Fruit fly (Drosophila melanogaster) whole organism, prepupa: ENCODE results near the gene t.

Source experiments
- CG10631 ChIP-seq: fragments of 200-800 bp; sonication (Bioruptor generic); optimal IDR thresholded peaks from 2 replicates; lab custom pipeline; 2016; ENCODE audit warnings: missing biosample characterization, missing genetic modification characterization
- CG1621 ChIP-seq: fragments of 200-800 bp; sonication (Bioruptor generic); optimal IDR thresholded peaks from 3 replicates; lab custom pipeline; 2018; ENCODE audit warnings: missing biosample characterization, mild to moderate bottlenecking, missing genetic modification characterization
- CG31627 ChIP-seq: fragments of 200-800 bp; sonication (Bioruptor generic); optimal IDR thresholded peaks from 3 replicates; lab custom pipeline; 2016; ENCODE audit warnings: missing biosample characterization, missing genetic modification characterization
- CG32006 ChIP-seq: fragments of 200-800 bp; sonication (Bioruptor generic); optimal IDR thresholded peaks from 3 replicates; lab custom pipeline; 2017; ENCODE audit warnings: missing biosample characterization, mild to moderate bottlenecking, missing genetic modification characterization
- CG6792 ChIP-seq: fragments of 200-800 bp; sonication (Bioruptor generic); optimal IDR thresholded peaks from 3 replicates; lab custom pipeline; 2016; ENCODE audit warnings: missing biosample characterization, missing genetic modification characterization
- Eip78C ChIP-seq: fragments of 200-800 bp; sonication (Bioruptor generic); peaks from one replicate; lab custom pipeline; 2016; ENCODE audit warnings: missing biosample characterization, missing genetic modification characterization
- Met ChIP-seq: fragments of 200-800 bp; sonication (Bioruptor generic); optimal IDR thresholded peaks from 3 replicates; lab custom pipeline; 2016; ENCODE audit warnings: missing biosample characterization, missing genetic modification characterization
- achi ChIP-seq: fragments of 200-800 bp; sonication (Bioruptor generic); optimal IDR thresholded peaks from 3 replicates; lab custom pipeline; 2016; ENCODE audit warnings: missing biosample characterization, missing genetic modification characterization
- cyc ChIP-seq: fragments of 200-800 bp; sonication (Bioruptor generic); optimal IDR thresholded peaks from 3 replicates; lab custom pipeline; 2016; ENCODE audit warnings: missing biosample characterization, missing genetic modification characterization
- fd85E ChIP-seq: fragments of 200-800 bp; sonication (Bioruptor generic); optimal IDR thresholded peaks from 3 replicates; lab custom pipeline; 2016; ENCODE audit warnings: missing biosample characterization, missing genetic modification characterization
- spab ChIP-seq: fragments of 200-800 bp; sonication (Bioruptor generic); optimal IDR thresholded peaks from 2 replicates; lab custom pipeline; 2017; ENCODE audit warnings: missing biosample characterization, mild to moderate bottlenecking, missing genetic modification characterization, missing genetic modification reagents

DNA sequence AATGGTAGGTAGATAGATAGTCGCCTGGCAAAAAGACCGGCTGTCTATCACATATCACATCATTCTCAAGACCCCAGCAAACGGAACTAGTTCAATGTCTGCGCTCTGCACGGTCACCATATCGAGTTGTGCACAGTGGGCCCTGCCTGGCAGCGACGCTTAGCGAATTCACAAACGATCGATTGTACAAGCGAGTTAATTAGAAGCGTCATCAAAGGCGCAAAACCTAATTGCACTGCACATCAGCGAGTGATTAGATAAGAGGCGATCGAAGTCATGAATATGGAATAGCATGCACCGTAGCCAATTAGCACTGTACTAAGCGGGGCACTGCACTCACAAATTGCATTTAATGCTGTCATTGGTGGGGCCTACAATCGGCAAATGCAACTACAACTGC lies 2.6 kb downstream of the t start:
- TF ChIP-seq Eip78C (peak; percentile 65), CG6792 (GFP tag; lab: Kevin White, UChicago) (no peak), spab (GFP tag; lab: Kevin White, UChicago) (no peak), Met (GFP tag; lab: Kevin White, UChicago) (no peak), cyc (GFP tag; lab: Kevin White, UChicago) (no peak), CG32006 (GFP tag; lab: Kevin White, UChicago) (peak; percentile 67), achi (GFP tag; lab: Kevin White, UChicago) (peak; percentile 18), CG31627 (GFP tag; lab: Kevin White, UChicago) (no peak), CG10631 (no peak), fd85E (no peak), CG1621 (no peak)
